Worm (Caenorhabditis elegans): ENCODE measurements around the gene fbxa-62.

DNA sequence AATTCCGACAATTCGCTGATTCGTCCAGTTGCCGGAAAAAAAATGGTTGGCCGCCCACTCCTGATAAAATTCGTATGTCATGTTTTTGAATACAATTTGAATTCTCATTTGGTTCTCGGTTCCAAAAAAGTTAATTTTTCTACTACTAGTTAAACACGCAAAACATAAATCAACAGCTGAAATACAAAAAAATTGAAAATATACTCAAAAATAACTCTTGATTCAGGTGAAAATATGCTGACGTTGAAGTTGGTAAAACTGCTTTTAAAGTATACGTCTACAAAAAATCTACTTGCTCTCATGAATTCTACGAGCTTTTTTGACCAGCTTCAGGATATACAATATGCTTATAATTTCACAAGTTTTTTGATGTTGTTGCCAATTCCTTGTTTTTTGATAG is 13.0 kb downstream of the fbxa-62 start, which contains the start of gene srz-56:
- TF ChIP-seq lin-39 (tag; optimal IDR thresholded peaks at IDR 0.05) (no peak), sea-2 (GFP tag; optimal IDR thresholded peaks at IDR 0.05) (no peak), elt-1 (tag; optimal IDR thresholded peaks at IDR 0.05) (no peak), jun-1 (tag; optimal IDR thresholded peaks at IDR 0.05) (no peak), mdl-1 (tag; optimal IDR thresholded peaks at IDR 0.05) (no peak), ama-1 (optimal IDR thresholded peaks at IDR 0.05) (no peak), nhr-76 (tag; optimal IDR thresholded peaks at IDR 0.05) (no peak), nfya-1 (tag; optimal IDR thresholded peaks at IDR 0.05; ENCODE audit: insufficient read depth) (no peak), tbx-2 (tag; optimal IDR thresholded peaks at IDR 0.05) (no peak), R02D3.7 (tag; optimal IDR thresholded peaks at IDR 0.05) (no peak), unc-62 (GFP tag; optimal IDR thresholded peaks at IDR 0.05) (no peak), pqm-1 (tag; optimal IDR thresholded peaks at IDR 0.05) (no peak), nhr-23 (tag; optimal IDR thresholded peaks at IDR 0.05) (no peak), egl-27 (tag; optimal IDR thresholded peaks at IDR 0.05) (no peak)
